Worm (Caenorhabditis elegans): ENCODE measurements around the gene H11E01.3.
A peak's percentile ranks its signal among the peaks of the same experiment; 100 is the strongest.

The H11E01.3 gene

ce11 chrX:1630881-1631516, 26.3 kb downstream of the H11E01.3 start, which contains the start of gene ZK380.2:
Gene ZK380.2 (plus strand): TSS chrX:1631466.
- TF ChIP-seq nfya-1 (tag; optimal IDR thresholded peaks at IDR 0.05) (no peak), dve-1 (tag; optimal IDR thresholded peaks at IDR 0.05) (no peak), sdc-2 (tag; optimal IDR thresholded peaks at IDR 0.05) (no peak), Y22D7AL.16 (tag; optimal IDR thresholded peaks at IDR 0.05) (no peak), ceh-34 (tag; optimal IDR thresholded peaks at IDR 0.05) (no peak), hlh-13 (GFP tag; optimal IDR thresholded peaks at IDR 0.05) (no peak), che-1 (tag; optimal IDR thresholded peaks at IDR 0.05) (no peak), odd-2 (tag; optimal IDR thresholded peaks at IDR 0.05) (no peak), gmeb-2 (tag; optimal IDR thresholded peaks at IDR 0.05) (no peak), lin-11 (tag; optimal IDR thresholded peaks at IDR 0.05) (no peak), ceh-30 (tag; optimal IDR thresholded peaks at IDR 0.05) (no peak), tbx-7 (tag; optimal IDR thresholded peaks at IDR 0.05) (no peak), pqm-1 (tag; optimal IDR thresholded peaks at IDR 0.05) (no peak), ztf-16 (tag; optimal IDR thresholded peaks at IDR 0.05) (no peak), fax-1 (tag; optimal IDR thresholded peaks at IDR 0.05) (no peak)

ce11 chrX:1643442-1644096, 38.9 kb downstream of the H11E01.3 start:
- TF ChIP-seq ceh-14 (tag; optimal IDR thresholded peaks at IDR 0.05) (no peak), eyg-1 (tag; optimal IDR thresholded peaks at IDR 0.05) (no peak), unc-42 (tag; optimal IDR thresholded peaks at IDR 0.05) (no peak), Y22D7AL.16 (tag; optimal IDR thresholded peaks at IDR 0.05) (no peak), elt-2 (tag; optimal IDR thresholded peaks at IDR 0.05) (no peak), fkh-10 (GFP tag; optimal IDR thresholded peaks at IDR 0.05) (no peak), ceh-9 (tag; optimal IDR thresholded peaks at IDR 0.05) (no peak), gmeb-2 (tag; optimal IDR thresholded peaks at IDR 0.05) (no peak), hlh-13 (GFP tag; optimal IDR thresholded peaks at IDR 0.05) (no peak), dve-1 (tag; optimal IDR thresholded peaks at IDR 0.05) (no peak), ztf-16 (tag; optimal IDR thresholded peaks at IDR 0.05) (no peak), ets-4 (tag; optimal IDR thresholded peaks at IDR 0.05) (no peak), odd-2 (tag; optimal IDR thresholded peaks at IDR 0.05) (no peak), pat-9 (tag; optimal IDR thresholded peaks at IDR 0.05) (no peak), pqm-1 (tag; optimal IDR thresholded peaks at IDR 0.05) (no peak)

ce11 chrX:1651668-1652067, 47.0 kb downstream of the H11E01.3 start, which contains the start of gene ZK380.4:
Gene ZK380.4 (minus strand): TSS chrX:1651994.
- no peak for TF ChIP-seq fkh-10 (GFP tag; optimal IDR thresholded peaks at IDR 0.05)
- no peak for TF ChIP-seq ceh-9 (tag; optimal IDR thresholded peaks at IDR 0.05)

DNA sequence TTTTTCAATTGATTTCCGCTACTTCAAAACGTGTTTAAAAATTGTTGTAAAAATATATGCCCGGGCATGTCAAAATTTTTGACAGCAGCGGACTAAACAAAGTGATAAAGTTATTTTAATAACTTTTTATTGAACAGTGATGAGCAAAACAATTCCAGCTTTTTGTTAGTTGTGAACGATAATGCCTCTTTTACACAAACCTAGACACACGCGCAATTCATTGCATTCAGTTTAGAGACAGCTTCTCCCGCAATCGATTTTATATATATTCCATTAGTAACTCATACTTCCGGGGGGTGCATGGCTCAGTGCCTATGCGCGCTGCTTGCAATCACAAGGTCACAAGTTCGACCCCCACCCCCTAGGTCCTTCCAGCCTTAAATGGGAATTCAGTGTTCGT, 49.4 kb downstream of the H11E01.3 start, which contains the start of gene ZK380.6:
Gene ZK380.6, plus strand, starts transcription at position 301 of the 400 bp plus-strand sequence.
- TF ChIP-seq ceh-30 (tag; optimal IDR thresholded peaks at IDR 0.05) (no peak), dmd-4 (tag; optimal IDR thresholded peaks at IDR 0.05; ENCODE audit: borderline replicate concordance) (no peak), pag-3 (tag; optimal IDR thresholded peaks at IDR 0.05; ENCODE audit: borderline replicate concordance) (no peak), fkh-6 (tag; optimal IDR thresholded peaks at IDR 0.05) (no peak), tbx-7 (tag; optimal IDR thresholded peaks at IDR 0.05) (no peak), pha-4 (tag; optimal IDR thresholded peaks at IDR 0.05) (no peak), dve-1 (tag; optimal IDR thresholded peaks at IDR 0.05) (no peak), unc-86 (tag; optimal IDR thresholded peaks at IDR 0.05) (no peak), lin-11 (tag; optimal IDR thresholded peaks at IDR 0.05) (no peak), ceh-19 (GFP tag; optimal IDR thresholded peaks at IDR 0.05) (no peak), unc-42 (tag; optimal IDR thresholded peaks at IDR 0.05) (no peak), ttx-3 (tag; optimal IDR thresholded peaks at IDR 0.05) (no peak), ceh-45 (GFP tag; IDR thresholded peaks at IDR 0.05) (0 out of 2 replicates have a peak, but pooled peaks have one; percentile 11), sdc-2 (tag; optimal IDR thresholded peaks at IDR 0.05) (peak; percentile 19)

DNA sequence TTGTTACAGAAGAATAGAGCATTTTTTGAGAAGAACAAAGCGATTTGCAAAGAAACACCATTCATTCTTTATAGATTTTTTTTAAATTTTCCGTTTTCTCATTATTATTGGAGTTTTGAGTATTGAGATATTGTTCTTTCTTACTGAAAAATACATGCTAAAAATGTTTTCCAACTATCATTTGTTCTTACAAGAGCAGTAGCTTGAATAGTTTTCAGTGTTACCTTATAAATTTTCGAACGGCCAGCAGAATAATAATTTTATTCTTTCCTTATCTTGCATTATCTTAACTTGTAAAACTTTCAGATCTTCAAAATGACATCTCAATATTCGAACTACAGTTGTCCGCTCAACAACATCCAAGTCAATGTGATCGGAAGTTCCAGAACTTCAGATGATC, 50.5 kb downstream of the H11E01.3 start, which contains the start of gene tbx-32:
Gene tbx-32, plus strand, starts transcription at position 301 of the 400 bp plus-strand sequence.
- TF ChIP-seq ceh-34 (tag; optimal IDR thresholded peaks at IDR 0.05), result no peak
- TF ChIP-seq pros-1 (tag; optimal IDR thresholded peaks at IDR 0.05), result no peak
- TF ChIP-seq ttx-3 (tag; optimal IDR thresholded peaks at IDR 0.05), result no peak
- TF ChIP-seq ceh-45 (GFP tag; IDR thresholded peaks at IDR 0.05), result no peak
- TF ChIP-seq ets-4 (tag; optimal IDR thresholded peaks at IDR 0.05), result no peak
- TF ChIP-seq ceh-19 (GFP tag; optimal IDR thresholded peaks at IDR 0.05), result no peak
- TF ChIP-seq tbx-7 (tag; optimal IDR thresholded peaks at IDR 0.05), result no peak
- TF ChIP-seq pha-2 (tag; optimal IDR thresholded peaks at IDR 0.05), result no peak
- no peak for TF ChIP-seq ceh-2 (tag; optimal IDR thresholded peaks at IDR 0.05)
- no peak for TF ChIP-seq odd-2 (tag; optimal IDR thresholded peaks at IDR 0.05)
- no peak for TF ChIP-seq ceh-9 (tag; optimal IDR thresholded peaks at IDR 0.05)
